Worm (Caenorhabditis elegans) whole organism, mixed stage, embryonic: ENCODE measurements around the gene set-14.

Experiments used
- ces-1 ChIP-seq: fragments of 150-350 bp; optimal IDR thresholded peaks from 2 replicates; lab custom pipeline; 2014; ENCODE audit warnings: missing biosample characterization, missing genetic modification reagents, missing genetic modification characterization
- lin-13 ChIP-seq: fragments of 150-350 bp; optimal IDR thresholded peaks from 2 replicates; lab custom pipeline; 2014; ENCODE audit warnings: missing biosample characterization, missing genetic modification characterization
- lsy-2 ChIP-seq: fragments of 150-350 bp; optimal IDR thresholded peaks from 2 replicates; lab custom pipeline; 2014; ENCODE audit warnings: missing biosample characterization, missing genetic modification characterization
- nhr-12 ChIP-seq: fragments of 150-350 bp; optimal IDR thresholded peaks from 2 replicates; lab custom pipeline; 2014; ENCODE audit warnings: missing biosample characterization, missing genetic modification characterization
- nhr-76 ChIP-seq: sonication (generic microtip); optimal IDR thresholded peaks from 2 replicates; lab custom pipeline; 2017; ENCODE audit warnings: missing biosample characterization, missing genetic modification characterization
- tbx-8 ChIP-seq: fragments of 200-800 bp; sonication (Bioruptor generic); optimal IDR thresholded peaks from 2 replicates; lab custom pipeline; 2018; ENCODE audit warnings: mild to moderate bottlenecking, missing genetic modification characterization, moderate library complexity, missing compliant biosample characterization

DNA sequence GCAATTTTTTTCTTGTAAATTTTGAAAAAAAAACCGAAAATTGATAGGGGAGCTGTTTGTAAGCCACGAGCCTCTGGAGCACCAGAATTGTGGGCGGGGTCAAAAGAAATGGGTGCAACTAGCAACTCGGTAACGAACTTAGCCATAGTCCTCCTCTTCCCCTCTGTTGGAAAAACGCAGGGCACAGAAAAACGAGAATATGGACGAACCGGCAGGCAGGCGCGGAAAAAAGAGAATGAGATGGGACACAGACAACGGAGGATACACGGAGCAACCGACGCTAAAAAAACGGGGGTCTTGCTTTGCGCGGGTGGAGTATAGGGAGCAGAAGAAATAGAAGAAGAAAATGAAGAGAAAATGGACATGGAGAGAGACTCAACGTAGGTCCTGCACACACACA is 34.4 kb downstream of the set-14 start:
- no peak for TF ChIP-seq nhr-12 (tag; lab: Kevin White, UChicago)
- TF ChIP-seq lin-13 (tag; lab: Kevin White, UChicago), result no peak
- no peak for TF ChIP-seq nhr-76 (tag; lab: Kevin White, UChicago)
- TF ChIP-seq ces-1 (GFP tag; lab: Kevin White, UChicago), result peak; percentile 75
- no peak for TF ChIP-seq lsy-2 (tag; lab: Kevin White, UChicago)
- TF ChIP-seq tbx-8, result peak; percentile 1
